Worm (Caenorhabditis elegans): ENCODE measurements around the gene npr-25.

- TF ChIP-seq ets-4 (GFP tag; optimal IDR thresholded peaks at IDR 0.05) (peak; percentile 99), snpc-4 (GFP tag; optimal IDR thresholded peaks at IDR 0.05) (peak; percentile 87), snpc-4 (tag; optimal IDR thresholded peaks at IDR 0.05) (peak; percentile 68 to 91 (median 88)), snpc-1.1 (tag; optimal IDR thresholded peaks at IDR 0.05; ENCODE audit: insufficient read depth) (peak; percentile 87), ama-1 (optimal IDR thresholded peaks at IDR 0.05) (no peak), ama-1 (GFP tag; optimal IDR thresholded peaks at IDR 0.05) (peak; percentile 95 to 96), attf-3 (GFP tag; conservative IDR thresholded peaks at IDR 0.05) (peak; percentile 80), lin-35 (GFP tag; optimal IDR thresholded peaks at IDR 0.05) (peak; percentile 22 to 87 (median 61)), B0019.2 (GFP tag; conservative IDR thresholded peaks at IDR 0.05) (peak; percentile 87), nfya-2 (GFP tag; IDR thresholded peaks at IDR 0.05) (peak; percentile 92; the same call in 1 of the 2 replicates)
These were observed 38.5 kb downstream of the npr-25 start for ce11 chrV:11314025-11314880.

Measured in whole organism, young adult.